Fruit fly (Drosophila melanogaster): ENCODE results near the gene stnA.

stnA gene

dm6 chrX:23004598-23005469 is at the start of gene stnA, which contains the start of gene stnB:
Gene stnA, minus strand, starts transcription at chrX:23004648.
Gene stnB, minus strand, starts transcription at chrX:23004648.
- TF ChIP-seq h (optimal IDR thresholded peaks at IDR 0.05), result no peak
- no peak for TF ChIP-seq ttk (optimal IDR thresholded peaks at IDR 0.05)
- no peak for TF ChIP-seq Sin3A (optimal IDR thresholded peaks at IDR 0.05)
- no peak for TF ChIP-seq insv (optimal IDR thresholded peaks at IDR 0.05)
- no peak for TF ChIP-seq psq (optimal IDR thresholded peaks at IDR 0.05)
- no peak for TF ChIP-seq Myc (optimal IDR thresholded peaks at IDR 0.05)

DNA sequence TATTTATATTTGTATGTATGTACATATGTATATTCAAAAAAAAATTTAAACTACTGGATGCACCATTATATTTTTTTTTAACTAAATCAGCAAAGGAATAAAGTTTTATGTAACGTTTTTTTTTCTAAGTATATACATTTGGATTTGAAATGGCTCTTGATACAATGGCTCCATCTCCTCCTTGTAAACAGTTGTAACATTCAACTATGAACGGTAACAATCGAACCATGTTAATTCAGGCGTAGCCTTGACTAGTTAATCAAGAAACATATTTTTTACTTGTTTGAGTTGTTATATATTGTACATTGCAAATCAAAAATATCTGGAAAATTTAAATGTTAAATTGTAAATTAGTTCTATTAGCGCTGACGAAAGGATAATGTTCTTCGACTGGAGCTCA is 31.3 kb upstream of the stnA start, which contains the start of gene CG12061:
TSS of gene CG12061 (plus strand) at position 301 of the 400 bp plus-strand sequence.
- TF ChIP-seq Sin3A (optimal IDR thresholded peaks at IDR 0.05) (no peak), Myc (optimal IDR thresholded peaks at IDR 0.05) (no peak), h (optimal IDR thresholded peaks at IDR 0.05) (no peak), ttk (optimal IDR thresholded peaks at IDR 0.05) (no peak), insv (optimal IDR thresholded peaks at IDR 0.05) (no peak), psq (optimal IDR thresholded peaks at IDR 0.05) (no peak)

- TF ChIP-seq psq (optimal IDR thresholded peaks at IDR 0.05) (no peak), insv (optimal IDR thresholded peaks at IDR 0.05) (no peak), Sin3A (optimal IDR thresholded peaks at IDR 0.05) (no peak)
Observed at dm6 chrX:23022598-23022997, 18.1 kb upstream of the stnA start, which contains the start of gene zyd. Gene zyd, plus strand, starts transcription at chrX:23022898.

DNA sequence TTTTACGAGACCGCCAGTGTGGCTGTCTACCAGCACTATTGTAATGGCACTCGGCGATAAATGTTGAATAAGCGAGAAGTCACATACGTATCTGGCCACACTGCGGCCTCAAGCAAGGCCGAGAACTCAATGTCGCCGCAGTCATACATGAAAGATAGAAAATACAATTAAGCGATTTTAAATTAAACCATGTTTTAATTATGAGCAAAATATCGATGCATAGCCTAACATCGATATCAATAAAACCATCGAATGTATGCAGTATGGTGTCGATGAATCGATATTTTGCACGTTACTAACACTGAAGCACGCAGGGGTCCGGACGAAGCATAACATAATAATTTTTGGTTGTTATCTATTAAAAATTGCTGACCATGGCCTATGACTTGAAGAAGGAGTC is 8.8 kb upstream of the stnA start, which contains the start of the genes Rab21 and Coa7:
TSS of gene Rab21 (minus strand) at position 202 of the 400 bp plus-strand sequence.
TSS of gene Coa7 (plus strand) at position 288 of the 400 bp plus-strand sequence.
- TF ChIP-seq psq (optimal IDR thresholded peaks at IDR 0.05), result no peak
- TF ChIP-seq ttk (optimal IDR thresholded peaks at IDR 0.05), result no peak
- no peak for TF ChIP-seq Myc (optimal IDR thresholded peaks at IDR 0.05)
- no peak for TF ChIP-seq insv (optimal IDR thresholded peaks at IDR 0.05)
- no peak for TF ChIP-seq Sin3A (optimal IDR thresholded peaks at IDR 0.05)
- no peak for TF ChIP-seq h (optimal IDR thresholded peaks at IDR 0.05)

- TF ChIP-seq Sin3A (optimal IDR thresholded peaks at IDR 0.05), result no peak
- TF ChIP-seq Myc (optimal IDR thresholded peaks at IDR 0.05), result no peak
- TF ChIP-seq psq (optimal IDR thresholded peaks at IDR 0.05), result no peak
- no peak for TF ChIP-seq ttk (optimal IDR thresholded peaks at IDR 0.05)
- TF ChIP-seq h (optimal IDR thresholded peaks at IDR 0.05), result no peak
- TF ChIP-seq insv (optimal IDR thresholded peaks at IDR 0.05), result no peak
Observed at dm6 chrX:23011859-23012258, 7.4 kb upstream of the stnA start.

DNA sequence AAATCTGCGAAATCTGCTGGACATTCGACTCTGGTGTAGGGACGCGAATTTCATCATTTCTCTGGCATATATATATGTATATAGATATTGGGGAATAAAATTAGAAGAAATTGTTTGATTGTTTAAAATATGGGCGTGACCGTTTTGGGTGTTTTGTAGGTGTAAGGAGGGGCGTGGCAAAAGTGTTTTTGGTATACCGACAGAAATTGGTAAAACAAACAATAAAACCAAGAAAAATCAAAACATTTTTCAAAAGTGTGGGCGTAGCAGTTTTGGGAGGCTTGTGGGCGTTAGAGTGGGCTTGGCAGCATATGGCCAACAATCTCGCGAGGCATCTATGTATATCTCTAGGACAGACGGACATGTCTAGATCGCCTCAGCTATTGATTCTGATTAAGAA is 6.8 kb upstream of the stnA start, which contains the start of gene FucTC:
TSS of gene FucTC (minus strand) at position 101 of the 400 bp plus-strand sequence.
- TF ChIP-seq ttk (optimal IDR thresholded peaks at IDR 0.05) (no peak), h (optimal IDR thresholded peaks at IDR 0.05) (no peak)

DNA sequence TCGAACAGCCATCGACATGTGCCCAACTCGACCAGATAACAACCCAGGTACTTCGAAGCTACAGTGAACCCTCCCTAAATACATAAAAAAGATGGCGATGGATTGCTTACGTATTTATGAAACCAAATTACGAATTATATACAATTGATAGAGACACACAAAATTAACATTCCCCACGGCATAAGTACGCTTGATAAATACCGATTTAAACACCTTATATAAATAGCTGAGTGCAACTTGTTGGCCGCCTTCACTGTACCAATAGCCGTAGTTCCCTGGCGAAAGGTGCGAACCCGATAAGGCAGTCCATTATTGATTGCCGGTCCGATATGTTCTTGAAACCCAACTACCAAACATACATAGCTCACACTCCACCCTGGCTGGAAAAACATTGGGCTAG is 6.2 kb upstream of the stnA start:
- TF ChIP-seq ttk (optimal IDR thresholded peaks at IDR 0.05) (no peak), h (optimal IDR thresholded peaks at IDR 0.05) (no peak)

- TF ChIP-seq insv (optimal IDR thresholded peaks at IDR 0.05) (no peak), psq (optimal IDR thresholded peaks at IDR 0.05) (no peak)
Observed at dm6 chrX:23007399-23007798, 3.0 kb upstream of the stnA start.

DNA sequence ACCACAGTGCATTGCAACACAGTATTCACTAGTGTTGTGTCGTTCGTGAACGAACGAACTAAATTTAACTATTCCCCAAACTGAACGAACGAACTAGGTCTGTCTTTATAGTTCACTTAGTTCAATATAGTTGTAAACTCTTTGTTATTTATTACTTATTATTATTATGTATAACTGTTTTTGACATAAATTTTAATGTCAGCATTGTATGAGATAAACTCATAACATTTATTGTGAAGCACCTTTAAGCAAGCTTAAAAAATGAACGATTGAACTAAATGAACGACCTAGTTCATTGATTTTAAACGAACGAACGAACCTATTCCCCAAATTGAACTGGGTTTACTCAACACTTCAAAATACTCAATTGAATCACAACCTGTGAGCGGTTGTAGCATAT is 2.5 kb upstream of the stnA start:
- no peak for TF ChIP-seq Sin3A (optimal IDR thresholded peaks at IDR 0.05)
- TF ChIP-seq Myc (optimal IDR thresholded peaks at IDR 0.05), result no peak
- TF ChIP-seq h (optimal IDR thresholded peaks at IDR 0.05), result no peak
- no peak for TF ChIP-seq ttk (optimal IDR thresholded peaks at IDR 0.05)
- TF ChIP-seq insv (optimal IDR thresholded peaks at IDR 0.05), result no peak
- TF ChIP-seq psq (optimal IDR thresholded peaks at IDR 0.05), result no peak

DNA sequence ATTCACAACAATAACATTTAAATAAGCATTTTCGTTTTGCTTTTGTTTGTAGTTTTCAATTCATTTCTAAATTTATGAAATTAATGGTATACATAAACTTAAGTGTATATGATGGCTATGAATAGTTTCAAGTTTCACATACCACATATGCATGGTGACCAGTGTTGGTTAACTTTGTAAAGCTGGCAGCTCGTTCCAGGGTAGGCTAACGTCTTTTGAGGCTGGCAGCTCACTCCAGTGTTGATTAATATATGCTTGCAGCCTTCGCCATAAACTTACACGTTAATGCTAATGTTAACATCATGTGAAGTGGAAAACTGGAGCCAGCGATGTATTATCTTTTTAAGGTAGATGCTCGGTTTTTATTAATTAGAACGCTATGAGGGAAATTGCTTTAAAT is 22.9 kb downstream of the stnA start:
- TF ChIP-seq Myc (optimal IDR thresholded peaks at IDR 0.05) (no peak), insv (optimal IDR thresholded peaks at IDR 0.05) (no peak), h (optimal IDR thresholded peaks at IDR 0.05) (no peak), ttk (optimal IDR thresholded peaks at IDR 0.05) (no peak), psq (optimal IDR thresholded peaks at IDR 0.05) (no peak), Sin3A (optimal IDR thresholded peaks at IDR 0.05) (no peak)

DNA sequence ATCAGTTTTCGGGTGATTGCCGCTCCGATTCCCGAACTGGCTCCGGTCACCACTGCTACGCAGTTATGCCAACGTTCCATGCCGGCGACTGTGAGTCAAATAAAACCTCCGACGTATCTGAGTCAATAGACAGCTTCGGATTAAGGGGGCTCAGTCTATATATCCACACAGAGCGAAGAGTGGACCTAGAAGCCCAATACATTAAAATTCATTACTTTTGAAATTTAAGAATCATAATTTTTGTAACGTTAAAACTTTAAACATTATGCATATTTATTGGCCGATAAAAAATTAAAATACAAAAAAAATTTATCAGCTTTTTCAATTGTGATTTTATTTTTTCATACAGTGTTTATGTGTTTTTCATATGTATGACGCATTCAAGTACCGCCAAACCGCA is 42.2 kb downstream of the stnA start, which contains the start of gene CG40485:
TSS of gene CG40485 (minus strand) at position 101 of the 400 bp plus-strand sequence.
- TF ChIP-seq psq (optimal IDR thresholded peaks at IDR 0.05) (no peak), h (optimal IDR thresholded peaks at IDR 0.05) (no peak), ttk (optimal IDR thresholded peaks at IDR 0.05) (no peak), Myc (optimal IDR thresholded peaks at IDR 0.05) (no peak), Sin3A (optimal IDR thresholded peaks at IDR 0.05) (no peak), insv (optimal IDR thresholded peaks at IDR 0.05) (no peak)

DNA sequence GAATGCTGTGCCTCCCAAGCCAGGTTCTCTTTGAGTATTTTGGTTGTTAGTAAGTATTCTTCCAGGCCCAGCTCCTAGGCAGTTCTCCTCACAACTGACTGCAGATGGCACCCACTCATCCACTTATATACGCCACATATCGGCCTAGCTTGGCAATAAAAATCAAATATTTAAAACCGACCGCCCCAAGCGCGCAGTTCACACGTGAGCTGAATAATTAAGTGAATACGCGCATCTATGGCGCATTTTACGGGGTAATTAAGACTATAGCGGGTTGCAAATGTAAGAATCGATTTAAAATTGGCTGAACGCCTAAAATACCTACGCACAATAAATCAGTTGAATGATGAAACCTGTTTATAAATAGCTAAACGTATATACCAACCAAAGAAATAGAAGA is 44.5 kb downstream of the stnA start, which contains the start of gene CG40486:
TSS of gene CG40486 (minus strand) at position 101 of the 400 bp plus-strand sequence.
- no peak for TF ChIP-seq h (optimal IDR thresholded peaks at IDR 0.05)
- no peak for TF ChIP-seq Sin3A (optimal IDR thresholded peaks at IDR 0.05)
- no peak for TF ChIP-seq Myc (optimal IDR thresholded peaks at IDR 0.05)
- TF ChIP-seq insv (optimal IDR thresholded peaks at IDR 0.05), result no peak
- TF ChIP-seq psq (optimal IDR thresholded peaks at IDR 0.05), result no peak
- no peak for TF ChIP-seq ttk (optimal IDR thresholded peaks at IDR 0.05)

- TF ChIP-seq Myc (optimal IDR thresholded peaks at IDR 0.05), result no peak
- TF ChIP-seq psq (optimal IDR thresholded peaks at IDR 0.05), result no peak
- no peak for TF ChIP-seq insv (optimal IDR thresholded peaks at IDR 0.05)
- no peak for TF ChIP-seq h (optimal IDR thresholded peaks at IDR 0.05)
- no peak for TF ChIP-seq Sin3A (optimal IDR thresholded peaks at IDR 0.05)
- TF ChIP-seq ttk (optimal IDR thresholded peaks at IDR 0.05), result no peak
Observed at dm6 chrX:22945021-22945420, 59.4 kb downstream of the stnA start, which contains the start of gene Cnep1r1. Gene Cnep1r1, plus strand, starts transcription at chrX:22945321.
